Worm (Caenorhabditis elegans): Measurements from ENCODE around the gene F13A2.1.
A peak's percentile ranks its signal among the peaks of the same experiment; 100 is the strongest.

- TF ChIP-seq flt-1 (GFP tag; IDR thresholded peaks at IDR 0.05) (no peak), tab-1 (GFP tag; IDR thresholded peaks at IDR 0.05) (no peak), T22C8.4 (GFP tag; IDR thresholded peaks at IDR 0.05) (no peak), ztf-23 (GFP tag; IDR thresholded peaks at IDR 0.05) (0 out of 2 replicates have a peak, but pooled peaks have one; percentile 17), ztf-29 (GFP tag; IDR thresholded peaks at IDR 0.05) (no peak), cog-1 (tag; optimal IDR thresholded peaks at IDR 0.05) (no peak), med-1 (GFP tag; optimal IDR thresholded peaks at IDR 0.05; ENCODE audit: insufficient read depth) (no peak), klf-2 (GFP tag; conservative IDR thresholded peaks at IDR 0.05) (no peak), ref-1 (GFP tag; conservative IDR thresholded peaks at IDR 0.05) (no peak)
Observed at ce11 chrV:4377622-4378021, 4.6 kb downstream of the F13A2.1 start, which contains the start of gene F32D1.8.

All from whole organism, midembryonic.